Worm (Caenorhabditis elegans) whole organism, young adult: ENCODE data around the gene lmd-3.

Experiments used
- C17E4.6 ChIP-seq: fragments of 200-800 bp; sonication (Bioruptor generic); IDR thresholded peaks from 2 replicates; pipeline ENCODE4 v1.3.6; 2022; ENCODE audit warnings: missing genetic modification reagents, missing genetic modification characterization, missing compliant biosample characterization
- akir-1 ChIP-seq: fragments of 200-800 bp; sonication (Bioruptor generic); optimal IDR thresholded peaks from 2 replicates; lab custom pipeline; 2018; ENCODE audit warnings: mild to moderate bottlenecking, missing genetic modification characterization, moderate library complexity, missing compliant biosample characterization
- atf-7 ChIP-seq: sonication (generic microtip); optimal IDR thresholded peaks from 2 replicates; lab custom pipeline; 2017; ENCODE audit warnings: mild to moderate bottlenecking, missing genetic modification characterization, missing compliant biosample characterization
- ets-4 ChIP-seq: fragments of 200-800 bp; sonication (Bioruptor generic); optimal IDR thresholded peaks from 2 replicates; lab custom pipeline; 2018; ENCODE audit warnings: mild to moderate bottlenecking, missing genetic modification characterization, missing compliant biosample characterization
- let-526 ChIP-seq: fragments of 200-800 bp; sonication (Bioruptor generic); IDR thresholded peaks from 2 replicates; pipeline ENCODE4 v1.3.6; 2022; ENCODE audit warnings: missing genetic modification reagents, missing genetic modification characterization, missing compliant biosample characterization
- madf-8 ChIP-seq: fragments of 200-800 bp; sonication (Bioruptor generic); conservative IDR thresholded peaks from 2 replicates; pipeline ENCODE4 v1.3.6; 2022; ENCODE audit warnings: missing genetic modification reagents, missing genetic modification characterization, missing compliant biosample characterization
- pha-4 ChIP-seq: fragments of 150-350 bp; sonication (generic microtip); optimal IDR thresholded peaks from 2 replicates; lab custom pipeline; 2014; ENCODE audit warnings: missing biosample characterization, missing genetic modification reagents, missing genetic modification characterization
- unc-130 ChIP-seq: sonication (generic microtip); optimal IDR thresholded peaks from 2 replicates; lab custom pipeline; 2016; ENCODE audit warnings: missing genetic modification reagents, missing genetic modification characterization, missing compliant biosample characterization
- unc-62 ChIP-seq: fragments of 150-350 bp; optimal IDR thresholded peaks from 2 replicates; lab custom pipeline; 2014; ENCODE audit warnings: missing biosample characterization, missing genetic modification reagents, missing genetic modification characterization
- ztf-22 ChIP-seq: fragments of 200-800 bp; sonication (Bioruptor generic); optimal IDR thresholded peaks from 2 replicates; lab custom pipeline; 2018; ENCODE audit warnings: mild to moderate bottlenecking, missing genetic modification characterization, moderate library complexity, missing compliant biosample characterization
- ztf-28 ChIP-seq: fragments of 200-800 bp; sonication (Bioruptor generic); IDR thresholded peaks from 2 replicates; pipeline ENCODE4 v1.3.6; 2022; ENCODE audit warnings: missing genetic modification reagents, missing genetic modification characterization, missing compliant biosample characterization

DNA sequence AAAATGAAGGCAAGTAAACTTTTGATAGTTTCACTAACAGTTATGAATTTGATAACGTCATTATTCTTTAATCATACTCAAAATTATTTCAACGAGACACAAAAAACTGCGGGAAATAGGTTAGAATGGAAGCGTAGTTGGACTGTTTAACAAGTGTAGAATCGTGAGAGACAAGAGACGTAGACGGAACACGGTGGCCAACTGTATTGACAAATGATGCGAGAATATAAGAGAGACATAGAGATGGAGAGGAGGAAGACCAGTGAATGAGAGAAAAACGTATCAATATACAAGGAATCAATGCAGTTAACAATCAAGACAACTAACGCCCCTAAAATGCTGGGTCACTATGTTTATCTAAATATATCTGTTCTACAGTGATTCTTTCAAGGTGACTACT is 1.0 kb upstream of the lmd-3 start:
- TF ChIP-seq ztf-28 (no peak), atf-7 (tag; lab: Kevin White, UChicago) (no peak), unc-62 (no peak), ztf-22 (GFP tag; lab: Kevin White, UChicago) (no peak), unc-130 (GFP tag; lab: Kevin White, UChicago) (no peak), madf-8 (no peak), C17E4.6 (GFP tag; lab: Robert Waterston, UW) (no peak), pha-4 (tag; lab: Kevin White, UChicago) (no peak), akir-1 (GFP tag; lab: Kevin White, UChicago) (no peak), let-526 (GFP tag; lab: Robert Waterston, UW) (no peak), ets-4 (GFP tag; lab: Kevin White, UChicago) (no peak)
